Fruit fly (Drosophila melanogaster) whole organism, embryonic: ENCODE data around the gene eIF1.
A peak's percentile ranks its signal among the peaks of the same experiment; 100 is the strongest.

Source experiments
- Blimp-1 ChIP-seq: fragments of 200-800 bp; sonication (Bioruptor generic); optimal IDR thresholded peaks from 3 replicates; lab custom pipeline; 2018; ENCODE audit warnings: missing biosample characterization, missing genetic modification characterization, mild to moderate bottlenecking, moderate library complexity, missing genetic modification reagents
- CG1024 ChIP-seq: fragments of 200-800 bp; sonication (Bioruptor generic); IDR thresholded peaks from 2 replicates; pipeline ENCODE4 v1.3.6; 2022; ENCODE audit warnings: missing biosample characterization, missing genetic modification characterization
- CG10431 ChIP-seq: fragments of 200-800 bp; sonication (Bioruptor generic); optimal IDR thresholded peaks from 3 replicates; lab custom pipeline; 2018; ENCODE audit warnings: missing biosample characterization, mild to moderate bottlenecking, missing genetic modification characterization
- CG10462 ChIP-seq: fragments of 200-800 bp; sonication (Bioruptor generic); optimal IDR thresholded peaks from 2 replicates; lab custom pipeline; 2016; ENCODE audit warnings: missing biosample characterization, missing genetic modification characterization
- CG11398 ChIP-seq: fragments of 200-800 bp; sonication (Bioruptor generic); optimal IDR thresholded peaks from 2 replicates; lab custom pipeline; 2016; ENCODE audit warnings: missing biosample characterization, missing genetic modification characterization
- CG12219 ChIP-seq: fragments of 200-800 bp; sonication (Bioruptor generic); optimal IDR thresholded peaks from 3 replicates; lab custom pipeline; 2018; ENCODE audit warnings: missing biosample characterization, mild to moderate bottlenecking, missing genetic modification characterization
- CG1233 ChIP-seq: fragments of 200-800 bp; sonication (Bioruptor generic); optimal IDR thresholded peaks from 4 replicates; lab custom pipeline; 2018; ENCODE audit warnings: missing biosample characterization, mild to moderate bottlenecking, missing genetic modification characterization
- CG13287 ChIP-seq: fragments of 200-800 bp; sonication (Bioruptor generic); IDR thresholded peaks from 2 replicates; pipeline ENCODE4 v1.3.6; 2022; ENCODE audit warnings: missing biosample characterization, missing genetic modification characterization; ENCODE audit not compliant: partially characterized antibody
- CG14667 ChIP-seq: fragments of 200-800 bp; sonication (Bioruptor generic); IDR thresholded peaks from 2 replicates; pipeline ENCODE4 v1.3.6; 2022; ENCODE audit warnings: missing biosample characterization, missing genetic modification characterization
- CG14710 ChIP-seq: fragments of 200-800 bp; sonication (Bioruptor generic); optimal IDR thresholded peaks from 3 replicates; lab custom pipeline; 2019; ENCODE audit warnings: missing biosample characterization, mild to moderate bottlenecking, missing genetic modification characterization, moderate library complexity
- CG15269 ChIP-seq: fragments of 200-800 bp; sonication (Bioruptor generic); optimal IDR thresholded peaks from 2 replicates; lab custom pipeline; 2018; ENCODE audit warnings: missing biosample characterization, mild to moderate bottlenecking, missing genetic modification characterization, moderate library complexity
- CG16815 ChIP-seq: fragments of 200-800 bp; sonication (Bioruptor generic); optimal IDR thresholded peaks from 3 replicates; lab custom pipeline; 2017; ENCODE audit warnings: missing biosample characterization, mild to moderate bottlenecking, missing genetic modification characterization
- CG18599 ChIP-seq: fragments of 200-800 bp; sonication (Bioruptor generic); optimal IDR thresholded peaks from 3 replicates; lab custom pipeline; 2017; ENCODE audit warnings: missing biosample characterization, missing genetic modification characterization, mild to moderate bottlenecking, moderate library complexity, missing genetic modification reagents
- CG2199 ChIP-seq: fragments of 200-800 bp; sonication (Bioruptor generic); IDR thresholded peaks from 3 replicates; pipeline ENCODE4 v1.3.6; 2022; ENCODE audit warnings: missing biosample characterization, missing genetic modification characterization
- CG3065 ChIP-seq: fragments of 200-800 bp; sonication (Bioruptor generic); optimal IDR thresholded peaks from 2 replicates; lab custom pipeline; 2016; ENCODE audit warnings: missing biosample characterization, missing genetic modification characterization
- CG32532 ChIP-seq: fragments of 200-800 bp; sonication (Bioruptor generic); IDR thresholded peaks from 2 replicates; pipeline ENCODE4 v1.3.6; 2022; ENCODE audit warnings: missing biosample characterization, missing genetic modification characterization
- CG3407 ChIP-seq: fragments of 200-800 bp; sonication (Bioruptor generic); optimal IDR thresholded peaks from 2 replicates; lab custom pipeline; 2018; ENCODE audit warnings: missing biosample characterization, mild to moderate bottlenecking, missing genetic modification characterization
- CG3726 ChIP-seq: fragments of 200-800 bp; sonication (Bioruptor generic); IDR thresholded peaks from 3 replicates; pipeline ENCODE4, ENCODE4 v1.3.6; 2022; ENCODE audit warnings: missing biosample characterization, missing genetic modification characterization
- CG6654 ChIP-seq: fragments of 200-800 bp; sonication (Bioruptor generic); optimal IDR thresholded peaks from 2 replicates; lab custom pipeline; 2017; ENCODE audit warnings: missing biosample characterization, mild to moderate bottlenecking, missing genetic modification characterization
- CG7357 ChIP-seq: fragments of 200-800 bp; sonication (Bioruptor generic); IDR thresholded peaks from 3 replicates; pipeline ENCODE4 v1.3.6; 2022; ENCODE audit warnings: missing biosample characterization, missing genetic modification characterization
- CG8944 ChIP-seq: fragments of 200-800 bp; sonication (Bioruptor generic); optimal IDR thresholded peaks from 3 replicates; lab custom pipeline; 2016; ENCODE audit warnings: missing biosample characterization, missing genetic modification characterization
- CG9437 ChIP-seq: fragments of 200-800 bp; sonication (Bioruptor generic); optimal IDR thresholded peaks from 2 replicates; lab custom pipeline; 2018; ENCODE audit warnings: missing biosample characterization, mild to moderate bottlenecking, missing genetic modification characterization
- CG9876 ChIP-seq: fragments of 200-800 bp; sonication (Bioruptor generic); optimal IDR thresholded peaks from 2 replicates; lab custom pipeline; 2016; ENCODE audit warnings: missing biosample characterization, missing genetic modification characterization
- ERR ChIP-seq: fragments of 200-800 bp; sonication (Bioruptor generic); optimal IDR thresholded peaks from 2 replicates; lab custom pipeline; 2016; ENCODE audit warnings: missing biosample characterization, missing genetic modification characterization
- Gsc ChIP-seq: fragments of 200-800 bp; sonication (Bioruptor generic); IDR thresholded peaks from 2 replicates; pipeline ENCODE4 v1.3.6; 2022; ENCODE audit warnings: missing biosample characterization, missing genetic modification characterization
- Hand ChIP-seq: fragments of 200-800 bp; sonication (Bioruptor generic); optimal IDR thresholded peaks from 2 replicates; lab custom pipeline; 2017; ENCODE audit warnings: mild to moderate bottlenecking, missing biosample characterization, missing genetic modification reagents, missing genetic modification characterization
- Mad ChIP-seq: fragments of 200-800 bp; sonication (Bioruptor generic); optimal IDR thresholded peaks from 2 replicates; lab custom pipeline; 2016; ENCODE audit warnings: missing biosample characterization, missing genetic modification characterization
- Max ChIP-seq: fragments of 200-800 bp; sonication (Bioruptor generic); optimal IDR thresholded peaks from 2 replicates; lab custom pipeline; 2016; ENCODE audit warnings: missing biosample characterization, mild to moderate bottlenecking, missing genetic modification characterization
- Poxn ChIP-seq: fragments of 200-800 bp; sonication (Bioruptor generic); IDR thresholded peaks from 2 replicates; pipeline ENCODE4 v1.3.6; 2022; ENCODE audit warnings: missing biosample characterization, missing genetic modification characterization
- Spps ChIP-seq: fragments of 200-800 bp; sonication (Bioruptor generic); optimal IDR thresholded peaks from 2 replicates; lab custom pipeline; 2018; ENCODE audit warnings: missing biosample characterization, mild to moderate bottlenecking, missing genetic modification characterization
- Xbp1 ChIP-seq: fragments of 200-800 bp; sonication (Bioruptor generic); optimal IDR thresholded peaks from 3 replicates; lab custom pipeline; 2016; ENCODE audit warnings: missing biosample characterization, mild to moderate bottlenecking, missing genetic modification characterization
- abd-A ChIP-seq: fragments of 200-800 bp; sonication (Bioruptor generic); optimal IDR thresholded peaks from 3 replicates; lab custom pipeline; 2019; ENCODE audit warnings: missing biosample characterization, mild to moderate bottlenecking, missing genetic modification characterization, moderate library complexity
- bab2 ChIP-seq: fragments of 200-800 bp; sonication (Bioruptor generic); optimal IDR thresholded peaks from 2 replicates; lab custom pipeline; 2016; ENCODE audit warnings: missing biosample characterization, missing genetic modification characterization
- bbx ChIP-seq: fragments of 200-800 bp; sonication (Bioruptor generic); IDR thresholded peaks from 2 replicates; pipeline ENCODE4 v1.3.6; 2022; ENCODE audit warnings: missing biosample characterization, missing genetic modification characterization; ENCODE audit not compliant: partially characterized antibody
- cad ChIP-seq: fragments of >200 bp; optimal IDR thresholded peaks from 2 replicates; lab custom pipeline; 2017; ENCODE audit warnings: missing biosample characterization, missing genetic modification characterization
- cas ChIP-seq: fragments of 200-800 bp; sonication (Bioruptor generic); IDR thresholded peaks from 2 replicates; pipeline ENCODE4 v1.3.6; 2022; ENCODE audit warnings: missing biosample characterization, missing genetic modification characterization
- cato ChIP-seq: fragments of 200-800 bp; sonication (Bioruptor generic); optimal IDR thresholded peaks from 2 replicates; lab custom pipeline; 2016; ENCODE audit warnings: missing biosample characterization, missing genetic modification characterization, borderline replicate concordance
- chif ChIP-seq, 2 experiments: fragments of 200-800 bp; sonication (Bioruptor generic); optimal IDR thresholded peaks; 3 replicates each; lab custom pipeline; 2016; ENCODE audit warnings: missing biosample characterization in 2 of 2, missing genetic modification characterization in 2 of 2
- fd96Cb ChIP-seq: fragments of 200-800 bp; sonication (Bioruptor generic); optimal IDR thresholded peaks from 2 replicates; lab custom pipeline; 2018; ENCODE audit warnings: missing biosample characterization, mild to moderate bottlenecking, missing genetic modification characterization, moderate library complexity
- fu2 ChIP-seq: fragments of 200-800 bp; sonication (Bioruptor generic); optimal IDR thresholded peaks from 2 replicates; lab custom pipeline; 2016; ENCODE audit warnings: missing biosample characterization, missing genetic modification characterization
- grau ChIP-seq: fragments of 200-800 bp; optimal IDR thresholded peaks from 3 replicates; lab custom pipeline; 2019; ENCODE audit warnings: missing biosample characterization, mild to moderate bottlenecking, missing genetic modification characterization, moderate library complexity
- gsb ChIP-seq: fragments of 200-800 bp; sonication (Bioruptor generic); IDR thresholded peaks from 2 replicates; pipeline ENCODE4 v1.3.6; 2022; ENCODE audit warnings: missing biosample characterization, missing genetic modification characterization
- h ChIP-seq: fragments of >200 bp; optimal IDR thresholded peaks from 2 replicates; lab custom pipeline; 2017
- kay ChIP-seq: fragments of 200-800 bp; sonication (Bioruptor generic); optimal IDR thresholded peaks from 2 replicates; lab custom pipeline; 2016; ENCODE audit warnings: missing biosample characterization, missing genetic modification characterization
- mam ChIP-seq: fragments of 200-800 bp; sonication (Bioruptor generic); optimal IDR thresholded peaks from 3 replicates; lab custom pipeline; 2016; ENCODE audit warnings: missing biosample characterization, missing genetic modification characterization
- onecut ChIP-seq: fragments of 200-800 bp; sonication (Bioruptor generic); IDR thresholded peaks from 2 replicates; pipeline ENCODE4 v1.3.6; 2022; ENCODE audit warnings: missing biosample characterization, missing genetic modification characterization
- org-1 ChIP-seq: fragments of 200-800 bp; sonication (Bioruptor generic); optimal IDR thresholded peaks from 2 replicates; lab custom pipeline; 2017; ENCODE audit warnings: missing biosample characterization, missing genetic modification characterization
- run ChIP-seq: fragments of 200-800 bp; sonication (Bioruptor generic); optimal IDR thresholded peaks from 3 replicates; lab custom pipeline; 2018; ENCODE audit warnings: missing biosample characterization, mild to moderate bottlenecking, missing genetic modification characterization
- sna ChIP-seq: fragments of 200-800 bp; sonication (Bioruptor generic); IDR thresholded peaks from 2 replicates; pipeline ENCODE4 v1.3.6; 2022; ENCODE audit warnings: missing biosample characterization, missing genetic modification characterization; ENCODE audit not compliant: partially characterized antibody
- ssp ChIP-seq: fragments of 200-800 bp; sonication (Bioruptor generic); IDR thresholded peaks from 2 replicates; pipeline ENCODE4 v1.3.6; 2022; ENCODE audit warnings: missing biosample characterization, missing genetic modification characterization
- zf30C ChIP-seq: fragments of 200-800 bp; sonication (Bioruptor generic); optimal IDR thresholded peaks from 3 replicates; lab custom pipeline; 2018; ENCODE audit warnings: missing biosample characterization, mild to moderate bottlenecking, missing genetic modification characterization

Gene eIF1

dm6 chr3L:3178530-3179096, 44.5 kb upstream of the eIF1 start, which contains the start of the genes MnM and Girdin (continued):
- TF ChIP-seq abd-A (tag; lab: Kevin White, UChicago) = no peak
- no peak for TF ChIP-seq CG7357 (GFP tag; lab: Robert Waterston, UW)
- 0 out of 2 replicates have a peak, but pooled peaks have one; percentile 19 for TF ChIP-seq cas
- peak; percentile 53; the same call in 1 of the 2 replicates for TF ChIP-seq CG32532 (GFP tag; lab: Robert Waterston, UW)
- no peak for TF ChIP-seq CG1024 (GFP tag; lab: Robert Waterston, UW)
- no peak for TF ChIP-seq CG6654 (GFP tag; lab: Kevin White, UChicago)
- no peak for TF ChIP-seq CG1233 (GFP tag; lab: Kevin White, UChicago)
- peak; percentile 60 for TF ChIP-seq CG9876
- peak; percentile 4 for TF ChIP-seq CG16815 (GFP tag; lab: Kevin White, UChicago)
- TF ChIP-seq fu2 (GFP tag; lab: Kevin White, UChicago) = peak; percentile 82
- TF ChIP-seq Max (GFP tag; lab: Kevin White, UChicago) = peak; percentile 43
- TF ChIP-seq kay (GFP tag; lab: Kevin White, UChicago) = peak; percentile 44
- TF ChIP-seq zf30C (GFP tag; lab: Kevin White, UChicago) = no peak
- TF ChIP-seq CG2199 (GFP tag; lab: Robert Waterston, UW) = no peak
- peak; percentile 73 for TF ChIP-seq bab2 (GFP tag; lab: Kevin White, UChicago)
- peak; percentile 74 for TF ChIP-seq grau
- TF ChIP-seq CG18599 (GFP tag; lab: Kevin White, UChicago) = peak; percentile 44
- peak; percentile 74 for TF ChIP-seq mam (GFP tag; lab: Kevin White, UChicago)
- TF ChIP-seq chif (GFP tag; optimal IDR thresholded peaks at IDR 0.05; lab: Kevin White, UChicago) = peak; percentile 37 to 74
- TF ChIP-seq cad (GFP tag; lab: Kevin White, UChicago) = no peak
- no peak for TF ChIP-seq CG9437 (GFP tag; lab: Kevin White, UChicago)
- TF ChIP-seq run (tag; lab: Kevin White, UChicago) = no peak
- peak; percentile 66 for TF ChIP-seq CG8944 (GFP tag; lab: Kevin White, UChicago)
- TF ChIP-seq Hand (GFP tag; lab: Kevin White, UChicago) = no peak
- no peak for TF ChIP-seq CG15269 (tag; lab: Kevin White, UChicago)
- peak; percentile 63 for TF ChIP-seq bbx (GFP tag; lab: Robert Waterston, UW)
- TF ChIP-seq CG11398 (GFP tag; lab: Kevin White, UChicago) = no peak
- TF ChIP-seq Spps = no peak
- TF ChIP-seq Mad (GFP tag; lab: Kevin White, UChicago) = peak; percentile 67
- TF ChIP-seq Poxn (GFP tag; lab: Robert Waterston, UW) = peak; percentile 10; the same call in 1 of the 2 replicates
- no peak for TF ChIP-seq CG3407 (GFP tag; lab: Kevin White, UChicago)
- peak; percentile 75 for TF ChIP-seq CG14710 (tag; lab: Kevin White, UChicago)
- TF ChIP-seq CG10462 (GFP tag; lab: Kevin White, UChicago) = peak; percentile 55
- peak; percentile 89 for TF ChIP-seq CG13287 (GFP tag; lab: Robert Waterston, UW)
- no peak for TF ChIP-seq CG12219 (GFP tag; lab: Kevin White, UChicago)
- TF ChIP-seq org-1 (GFP tag; lab: Kevin White, UChicago) = peak; percentile 12
- no peak for TF ChIP-seq CG3065 (GFP tag; lab: Kevin White, UChicago)
- TF ChIP-seq Blimp-1 = no peak
- TF ChIP-seq CG3726 (GFP tag; lab: Robert Waterston, UW) = no peak
- no peak for TF ChIP-seq Gsc (GFP tag; lab: Robert Waterston, UW)
- peak; percentile 79 for TF ChIP-seq Xbp1 (GFP tag; lab: Kevin White, UChicago)
- no peak for TF ChIP-seq gsb (GFP tag; lab: Robert Waterston, UW)
- peak; percentile 66 for TF ChIP-seq ssp (GFP tag; lab: Robert Waterston, UW)
- TF ChIP-seq ERR (GFP tag; lab: Kevin White, UChicago) = peak; percentile 55
- TF ChIP-seq fd96Cb (tag; lab: Kevin White, UChicago) = peak; percentile 16
- TF ChIP-seq CG10431 (GFP tag; lab: Kevin White, UChicago) = no peak
- TF ChIP-seq CG14667 (GFP tag; lab: Robert Waterston, UW) = no peak
- TF ChIP-seq cato (GFP tag; lab: Kevin White, UChicago) = no peak
- TF ChIP-seq sna (GFP tag; lab: Robert Waterston, UW) = peak; percentile 88
- no peak for TF ChIP-seq onecut (GFP tag; lab: Robert Waterston, UW)
- no peak for TF ChIP-seq h
